Fruit fly (Drosophila melanogaster): Measurements from ENCODE around the gene CG3078.

Gene CG3078

dm6 chrX:2293294-2293988, 33.8 kb upstream of the CG3078 start, which contains the start of gene CG2865:
Gene CG2865 (minus strand): TSS chrX:2293411.
- TF ChIP-seq Ets98B (GFP tag; IDR thresholded peaks at IDR 0.05) (peak; percentile 94), CG15710 (tag; optimal IDR thresholded peaks at IDR 0.05) (peak; percentile 95), Pif1B (GFP tag; optimal IDR thresholded peaks at IDR 0.05) (peak; percentile 91), CG8159 (tag; optimal IDR thresholded peaks at IDR 0.05) (peak; percentile 97), CG12605 (GFP tag; IDR thresholded peaks at IDR 0.05) (peak; percentile 76), CG10348 (GFP tag; IDR thresholded peaks at IDR 0.05) (peak; percentile 60), CG17806 (tag; optimal IDR thresholded peaks at IDR 0.05) (peak; percentile 93), CG9948 (tag; optimal IDR thresholded peaks at IDR 0.05) (peak; percentile 94), gl (tag; optimal IDR thresholded peaks at IDR 0.05) (peak; percentile 93), CG14655 (GFP tag; optimal IDR thresholded peaks at IDR 0.05) (peak; percentile 96), Pif1A (GFP tag; optimal IDR thresholded peaks at IDR 0.05) (peak; percentile 94), CG4496 (GFP tag; IDR thresholded peaks at IDR 0.05) (peak; percentile 93), CG8301 (tag; optimal IDR thresholded peaks at IDR 0.05) (peak; percentile 96), CG32121 (GFP tag; IDR thresholded peaks at IDR 0.05) (peak; percentile 93), CG34367 (tag; optimal IDR thresholded peaks at IDR 0.05) (peak; percentile 94), CG13204 (GFP tag; optimal IDR thresholded peaks at IDR 0.05) (peak; percentile 87), fd96Ca (GFP tag; IDR thresholded peaks at IDR 0.05) (peak; percentile 80; the same call in 2 of the 3 replicates), EcR (GFP tag; optimal IDR thresholded peaks at IDR 0.05) (peak; percentile 78), Snoo (tag; optimal IDR thresholded peaks at IDR 0.05) (peak; percentile 95), D1 (tag; optimal IDR thresholded peaks at IDR 0.05) (peak; percentile 89), rn (GFP tag; IDR thresholded peaks at IDR 0.05) (peak; percentile 73)

dm6 chrX:2292410-2292809, 32.7 kb upstream of the CG3078 start:
- TF ChIP-seq gl (tag; optimal IDR thresholded peaks at IDR 0.05) (no peak), CG13204 (GFP tag; optimal IDR thresholded peaks at IDR 0.05) (peak; percentile 42), CG32121 (GFP tag; IDR thresholded peaks at IDR 0.05) (no peak), Ets98B (GFP tag; IDR thresholded peaks at IDR 0.05) (no peak), EcR (GFP tag; optimal IDR thresholded peaks at IDR 0.05) (peak; percentile 71), CG8159 (tag; optimal IDR thresholded peaks at IDR 0.05) (no peak)

- TF ChIP-seq Pif1B (GFP tag; optimal IDR thresholded peaks at IDR 0.05) (no peak), CG13204 (GFP tag; optimal IDR thresholded peaks at IDR 0.05) (no peak), CG8301 (tag; optimal IDR thresholded peaks at IDR 0.05) (no peak), CG4496 (GFP tag; IDR thresholded peaks at IDR 0.05) (no peak), CG15710 (tag; optimal IDR thresholded peaks at IDR 0.05) (no peak), Ets98B (GFP tag; IDR thresholded peaks at IDR 0.05) (no peak)
These were observed 31.4 kb upstream of the CG3078 start for dm6 chrX:2291023-2291422.

- peak; percentile 95 for TF ChIP-seq gl (tag; optimal IDR thresholded peaks at IDR 0.05)
- peak; percentile 97 for TF ChIP-seq CG13204 (GFP tag; optimal IDR thresholded peaks at IDR 0.05)
- peak; percentile 42 for TF ChIP-seq Snoo (tag; optimal IDR thresholded peaks at IDR 0.05)
- peak; percentile 83 for TF ChIP-seq CG9948 (tag; optimal IDR thresholded peaks at IDR 0.05)
- peak; percentile 94 for TF ChIP-seq fd96Ca (GFP tag; IDR thresholded peaks at IDR 0.05)
- no peak for TF ChIP-seq CG10348 (GFP tag; IDR thresholded peaks at IDR 0.05)
- peak; percentile 83 for TF ChIP-seq Pif1B (GFP tag; optimal IDR thresholded peaks at IDR 0.05)
- peak; percentile 48 for TF ChIP-seq D1 (tag; optimal IDR thresholded peaks at IDR 0.05)
- TF ChIP-seq CG32121 (GFP tag; IDR thresholded peaks at IDR 0.05): peak; percentile 93
- TF ChIP-seq CG34367 (tag; optimal IDR thresholded peaks at IDR 0.05): peak; percentile 92
- peak; percentile 88 for TF ChIP-seq CG14655 (GFP tag; optimal IDR thresholded peaks at IDR 0.05)
- TF ChIP-seq EcR (GFP tag; optimal IDR thresholded peaks at IDR 0.05): peak; percentile 91
- TF ChIP-seq rn (GFP tag; IDR thresholded peaks at IDR 0.05): peak; percentile 82
- peak; percentile 91 for TF ChIP-seq Pif1A (GFP tag; optimal IDR thresholded peaks at IDR 0.05)
- TF ChIP-seq CG17806 (tag; optimal IDR thresholded peaks at IDR 0.05): peak; percentile 83
- TF ChIP-seq CG15710 (tag; optimal IDR thresholded peaks at IDR 0.05): peak; percentile 90
- peak; percentile 82 for TF ChIP-seq CG8301 (tag; optimal IDR thresholded peaks at IDR 0.05)
- TF ChIP-seq CG8159 (tag; optimal IDR thresholded peaks at IDR 0.05): peak; percentile 83
- peak; percentile 95 for TF ChIP-seq CG4496 (GFP tag; IDR thresholded peaks at IDR 0.05)
- TF ChIP-seq Ets98B (GFP tag; IDR thresholded peaks at IDR 0.05): peak; percentile 91
- peak; percentile 96 for TF ChIP-seq CG12605 (GFP tag; IDR thresholded peaks at IDR 0.05)
These were observed 29.5 kb upstream of the CG3078 start for dm6 chrX:2289134-2289533.

dm6 chrX:2288327-2288726, 28.7 kb upstream of the CG3078 start:
- TF ChIP-seq Pif1A (GFP tag; optimal IDR thresholded peaks at IDR 0.05) (no peak), CG32121 (GFP tag; IDR thresholded peaks at IDR 0.05) (0 out of 2 replicates have a peak, but pooled peaks have one; percentile 25), Pif1B (GFP tag; optimal IDR thresholded peaks at IDR 0.05) (no peak), CG17806 (tag; optimal IDR thresholded peaks at IDR 0.05) (no peak), CG12605 (GFP tag; IDR thresholded peaks at IDR 0.05) (0 out of 2 replicates have a peak, but pooled peaks have one; percentile 12)

- TF ChIP-seq Pif1A (GFP tag; optimal IDR thresholded peaks at IDR 0.05) (no peak), CG9948 (tag; optimal IDR thresholded peaks at IDR 0.05) (no peak), CG32121 (GFP tag; IDR thresholded peaks at IDR 0.05) (0 out of 2 replicates have a peak, but pooled peaks have one; percentile 30), Pif1B (GFP tag; optimal IDR thresholded peaks at IDR 0.05) (no peak), CG13204 (GFP tag; optimal IDR thresholded peaks at IDR 0.05) (peak; percentile 54), CG14655 (GFP tag; optimal IDR thresholded peaks at IDR 0.05) (peak; percentile 6), rn (GFP tag; IDR thresholded peaks at IDR 0.05) (no peak), CG12605 (GFP tag; IDR thresholded peaks at IDR 0.05) (peak; percentile 38; the same call in 1 of the 2 replicates), Snoo (tag; optimal IDR thresholded peaks at IDR 0.05) (no peak), CG8301 (tag; optimal IDR thresholded peaks at IDR 0.05) (no peak), CG4496 (GFP tag; IDR thresholded peaks at IDR 0.05) (peak; percentile 61; the same call in 1 of the 3 replicates), fd96Ca (GFP tag; IDR thresholded peaks at IDR 0.05) (peak; percentile 47; the same call in 1 of the 3 replicates), CG8159 (tag; optimal IDR thresholded peaks at IDR 0.05) (no peak), CG15710 (tag; optimal IDR thresholded peaks at IDR 0.05) (no peak), EcR (GFP tag; optimal IDR thresholded peaks at IDR 0.05) (no peak), CG34367 (tag; optimal IDR thresholded peaks at IDR 0.05) (no peak), D1 (tag; optimal IDR thresholded peaks at IDR 0.05) (no peak), Ets98B (GFP tag; IDR thresholded peaks at IDR 0.05) (peak; percentile 43; the same call in 1 of the 2 replicates), CG10348 (GFP tag; IDR thresholded peaks at IDR 0.05) (no peak)
These were observed 27.3 kb upstream of the CG3078 start for dm6 chrX:2286985-2287384.
